Worm (Caenorhabditis elegans) whole organism, L3 larva: Measurements from ENCODE around the gene ZC262.13.

Experiments
- R02D3.7 ChIP-seq: fragments of 150-350 bp; optimal IDR thresholded peaks from 2 replicates; lab custom pipeline; 2014; ENCODE audit warnings: missing biosample characterization, missing genetic modification characterization
- ZK546.5 ChIP-seq: sonication (generic microtip); optimal IDR thresholded peaks from 2 replicates; lab custom pipeline; 2017; ENCODE audit warnings: missing biosample characterization, missing genetic modification characterization
- ama-1 ChIP-seq: fragments of 150-350 bp; optimal IDR thresholded peaks from 2 replicates; lab custom pipeline; 2018
- ceh-28 ChIP-seq: fragments of 150-350 bp; optimal IDR thresholded peaks from 2 replicates; lab custom pipeline; 2014; ENCODE audit warnings: missing biosample characterization, missing genetic modification reagents, missing genetic modification characterization
- ceh-82 ChIP-seq: fragments of 150-350 bp; optimal IDR thresholded peaks from 2 replicates; lab custom pipeline; 2014; ENCODE audit warnings: missing biosample characterization, missing genetic modification characterization
- daf-12 ChIP-seq: fragments of 150-350 bp; optimal IDR thresholded peaks from 2 replicates; lab custom pipeline; 2014; ENCODE audit warnings: missing biosample characterization, missing genetic modification reagents, missing genetic modification characterization
- egl-5 ChIP-seq: fragments of 150-350 bp; optimal IDR thresholded peaks from 2 replicates; lab custom pipeline; 2017; ENCODE audit warnings: missing biosample characterization, missing genetic modification reagents, missing genetic modification characterization, inconsistent platforms
- elt-1 ChIP-seq: fragments of 150-350 bp; optimal IDR thresholded peaks from 2 replicates; lab custom pipeline; 2014; ENCODE audit warnings: missing biosample characterization, missing genetic modification characterization
- elt-2 ChIP-seq: sonication (generic microtip); optimal IDR thresholded peaks from 2 replicates; lab custom pipeline; 2016; ENCODE audit warnings: missing genetic modification reagents, mild to moderate bottlenecking, missing genetic modification characterization, missing compliant biosample characterization
- elt-3 ChIP-seq, 3 experiments: fragments of 150-350 bp in 1 of 3; sonication (generic microtip) in 2 of 3; optimal IDR thresholded peaks; 2 replicates in 2 of 3; 4 replicates in 1 of 3; lab custom pipeline; 2014 to 2017; ENCODE audit warnings: missing biosample characterization in 3 of 3, missing genetic modification characterization in 3 of 3
- eor-1 ChIP-seq, 2 experiments: fragments of 150-350 bp; optimal IDR thresholded peaks; 2 replicates each; lab custom pipeline; 2014 to 2018; ENCODE audit warnings: missing biosample characterization in 2 of 2, missing genetic modification characterization in 2 of 2
- fkh-10 ChIP-seq: sonication (generic microtip); optimal IDR thresholded peaks from 2 replicates; lab custom pipeline; 2017; ENCODE audit warnings: missing biosample characterization, missing genetic modification reagents, missing genetic modification characterization
- hmg-11 ChIP-seq: sonication (generic microtip); optimal IDR thresholded peaks from 2 replicates; lab custom pipeline; 2016; ENCODE audit warnings: missing genetic modification characterization, missing compliant biosample characterization
- lin-15B ChIP-seq: fragments of 150-350 bp; optimal IDR thresholded peaks from 2 replicates; lab custom pipeline; 2014; ENCODE audit warnings: missing biosample characterization, missing genetic modification characterization
- lin-39 ChIP-seq: fragments of 150-350 bp; optimal IDR thresholded peaks from 2 replicates; lab custom pipeline; 2018; ENCODE audit warnings: missing biosample characterization, missing genetic modification reagents, missing genetic modification characterization
- lsy-12 ChIP-seq: sonication (generic microtip); optimal IDR thresholded peaks from 2 replicates; lab custom pipeline; 2016; ENCODE audit warnings: mild to moderate bottlenecking, missing genetic modification characterization, missing compliant biosample characterization
- mml-1 ChIP-seq: fragments of 150-350 bp; sonication (generic microtip); optimal IDR thresholded peaks from 3 replicates; lab custom pipeline; 2014; ENCODE audit warnings: missing biosample characterization, missing genetic modification characterization
- nfya-1 ChIP-seq: sonication (generic microtip); optimal IDR thresholded peaks from 2 replicates; lab custom pipeline; 2017; ENCODE audit warnings: missing genetic modification characterization, mild to moderate bottlenecking, missing compliant biosample characterization, antibody characterized with exemption, moderate library complexity; ENCODE audit not compliant: insufficient read depth
- nhr-11 ChIP-seq: fragments of 150-350 bp; optimal IDR thresholded peaks from 2 replicates; lab custom pipeline; 2014; ENCODE audit warnings: missing biosample characterization, missing genetic modification characterization
- nhr-23 ChIP-seq: fragments of 150-350 bp; optimal IDR thresholded peaks from 2 replicates; lab custom pipeline; 2014; ENCODE audit warnings: missing biosample characterization, missing genetic modification reagents, missing genetic modification characterization
- nhr-25 ChIP-seq: sonication (generic microtip); optimal IDR thresholded peaks from 2 replicates; lab custom pipeline; 2017; ENCODE audit warnings: missing biosample characterization, missing genetic modification characterization
- nhr-43 ChIP-seq: sonication (generic microtip); optimal IDR thresholded peaks from 2 replicates; lab custom pipeline; 2016; ENCODE audit warnings: mild to moderate bottlenecking, missing genetic modification characterization, missing compliant biosample characterization; ENCODE audit not compliant: poor library complexity, severe bottlenecking
- nhr-67 ChIP-seq: fragments of 150-350 bp; optimal IDR thresholded peaks from 2 replicates; lab custom pipeline; 2014; ENCODE audit warnings: missing biosample characterization, missing genetic modification characterization
- nhr-76 ChIP-seq: fragments of 150-350 bp; sonication (generic microtip); optimal IDR thresholded peaks from 5 replicates; lab custom pipeline; 2014; ENCODE audit warnings: missing biosample characterization, missing genetic modification characterization
- pha-4 ChIP-seq: fragments of 150-350 bp; optimal IDR thresholded peaks from 2 replicates; lab custom pipeline; 2014; ENCODE audit warnings: missing biosample characterization, missing genetic modification reagents, missing genetic modification characterization
- pqm-1 ChIP-seq: fragments of 150-350 bp; optimal IDR thresholded peaks from 2 replicates; lab custom pipeline; 2017; ENCODE audit warnings: missing biosample characterization, missing genetic modification characterization, inconsistent platforms
- sea-2 ChIP-seq: fragments of 150-350 bp; sonication (generic microtip); optimal IDR thresholded peaks from 4 replicates; lab custom pipeline; 2014; ENCODE audit warnings: missing biosample characterization, missing genetic modification reagents, missing genetic modification characterization
- snpc-4 ChIP-seq: fragments of 150-350 bp; optimal IDR thresholded peaks from 2 replicates; lab custom pipeline; 2014; ENCODE audit warnings: missing biosample characterization, missing genetic modification characterization
- tbx-2 ChIP-seq: sonication (generic microtip); optimal IDR thresholded peaks from 2 replicates; lab custom pipeline; 2016; ENCODE audit warnings: mild to moderate bottlenecking, missing genetic modification characterization, missing compliant biosample characterization
- unc-62 ChIP-seq: fragments of 150-350 bp; sonication (generic microtip); optimal IDR thresholded peaks from 4 replicates; lab custom pipeline; 2014; ENCODE audit warnings: missing biosample characterization, missing genetic modification reagents, missing genetic modification characterization
- ztf-11 ChIP-seq: fragments of 150-350 bp; optimal IDR thresholded peaks from 2 replicates; lab custom pipeline; 2014; ENCODE audit warnings: missing biosample characterization, missing genetic modification characterization
- ztf-4 ChIP-seq: fragments of 150-350 bp; optimal IDR thresholded peaks from 2 replicates; lab custom pipeline; 2014; ENCODE audit warnings: missing biosample characterization, missing genetic modification characterization

ZC262.13 gene

ce11 chrIII:8319100-8319499, 6.9 kb upstream of the ZC262.13 start, which contains the start of gene F10E9.11:
Gene F10E9.11, minus strand, starts transcription at chrIII:8319260.
- TF ChIP-seq lin-39 (tag; lab: Kevin White, UChicago) = peak; percentile 40
- peak; percentile 86 for TF ChIP-seq nfya-1 (tag; lab: Kevin White, UChicago)
- no peak for TF ChIP-seq sea-2 (GFP tag; lab: Kevin White, UChicago)
- peak; percentile 26 for TF ChIP-seq ceh-28
- TF ChIP-seq mml-1 (tag; lab: Kevin White, UChicago) = no peak
- peak; percentile 50 for TF ChIP-seq lsy-12
- TF ChIP-seq hmg-11 (tag; lab: Kevin White, UChicago) = peak; percentile 61
- no peak for TF ChIP-seq ztf-4 (tag; lab: Kevin White, UChicago)
- TF ChIP-seq nhr-23 (tag; lab: Kevin White, UChicago) = peak; percentile 84
- TF ChIP-seq fkh-10 = no peak
- peak; percentile 84 for TF ChIP-seq pha-4 (tag; lab: Kevin White, UChicago)
- no peak for TF ChIP-seq elt-1 (tag; lab: Kevin White, UChicago)
- TF ChIP-seq R02D3.7 (tag; lab: Kevin White, UChicago) = peak; percentile 55
- peak; percentile 64 for TF ChIP-seq egl-5 (tag; lab: Kevin White, UChicago)
- TF ChIP-seq eor-1 (tag; optimal IDR thresholded peaks at IDR 0.05; lab: Kevin White, UChicago) = no peak
- peak; percentile 2 for TF ChIP-seq pqm-1
- TF ChIP-seq ama-1 (lab: Kevin White, UChicago) = peak; percentile 20
- peak; percentile 83 for TF ChIP-seq nhr-43 (tag; lab: Kevin White, UChicago)
- TF ChIP-seq elt-2 (tag; lab: Kevin White, UChicago) = peak; percentile 2
- peak; percentile 76 for TF ChIP-seq nhr-25 (tag; lab: Kevin White, UChicago)
- TF ChIP-seq snpc-4 (tag; lab: Kevin White, UChicago) = peak; percentile 76
- no peak for TF ChIP-seq ZK546.5 (tag; lab: Kevin White, UChicago)
- TF ChIP-seq daf-12 (tag; lab: Kevin White, UChicago) = no peak
- no peak for TF ChIP-seq tbx-2 (tag; lab: Kevin White, UChicago)
- peak; percentile 84 for TF ChIP-seq lin-15B (tag; lab: Kevin White, UChicago)

ce11 chrIII:8320183-8320582, 5.8 kb upstream of the ZC262.13 start, which contains the start of gene F10E9.10:
Gene F10E9.10, minus strand, starts transcription at chrIII:8320283.
- TF ChIP-seq nhr-76 (no peak), nhr-11 (tag; lab: Kevin White, UChicago) (no peak), unc-62 (GFP tag; lab: Kevin White, UChicago) (no peak), ceh-82 (tag; lab: Kevin White, UChicago) (no peak), nhr-67 (tag; lab: Kevin White, UChicago) (no peak)

- TF ChIP-seq nfya-1 (tag; lab: Kevin White, UChicago) = peak; percentile 3
- TF ChIP-seq egl-5 (tag; lab: Kevin White, UChicago) = no peak
- no peak for TF ChIP-seq R02D3.7 (tag; lab: Kevin White, UChicago)
- TF ChIP-seq nhr-23 (tag; lab: Kevin White, UChicago) = no peak
- TF ChIP-seq elt-3 (tag; optimal IDR thresholded peaks at IDR 0.05; lab: Kevin White, UChicago) = no peak
- TF ChIP-seq lin-39 (tag; lab: Kevin White, UChicago) = no peak
- no peak for TF ChIP-seq snpc-4 (tag; lab: Kevin White, UChicago)
- no peak for TF ChIP-seq ztf-11 (tag; lab: Kevin White, UChicago)
Observed at ce11 chrIII:8321225-8321624, 4.8 kb upstream of the ZC262.13 start.

ce11 chrIII:8322645-8323213, 3.3 kb upstream of the ZC262.13 start, which contains the start of gene F10E9.1:
Gene F10E9.1, plus strand, starts transcription at chrIII:8323163.
- TF ChIP-seq nhr-25 (tag; lab: Kevin White, UChicago) (no peak), nhr-11 (tag; lab: Kevin White, UChicago) (peak; percentile 62)
- TF ChIP-seq, all 47 proteins: peak for 1

- TF ChIP-seq pha-4 (tag; lab: Kevin White, UChicago) = peak; percentile 5
- peak; percentile 43 for TF ChIP-seq pqm-1
- TF ChIP-seq elt-2 (tag; lab: Kevin White, UChicago) = peak; percentile 74
- no peak for TF ChIP-seq eor-1 (tag; optimal IDR thresholded peaks at IDR 0.05; lab: Kevin White, UChicago)
- TF ChIP-seq nfya-1 (tag; lab: Kevin White, UChicago) = no peak
- TF ChIP-seq, all 47 proteins: peak for 3
Observed at ce11 chrIII:8324412-8324811, 1.6 kb upstream of the ZC262.13 start, which contains the start of gene F10E9.12. Gene F10E9.12, plus strand, starts transcription at chrIII:8324542.
